Fruit fly (Drosophila melanogaster): ENCODE results near the gene comm2.
A peak's percentile ranks its signal among the peaks of the same experiment; 100 is the strongest.

comm2 gene

DNA sequence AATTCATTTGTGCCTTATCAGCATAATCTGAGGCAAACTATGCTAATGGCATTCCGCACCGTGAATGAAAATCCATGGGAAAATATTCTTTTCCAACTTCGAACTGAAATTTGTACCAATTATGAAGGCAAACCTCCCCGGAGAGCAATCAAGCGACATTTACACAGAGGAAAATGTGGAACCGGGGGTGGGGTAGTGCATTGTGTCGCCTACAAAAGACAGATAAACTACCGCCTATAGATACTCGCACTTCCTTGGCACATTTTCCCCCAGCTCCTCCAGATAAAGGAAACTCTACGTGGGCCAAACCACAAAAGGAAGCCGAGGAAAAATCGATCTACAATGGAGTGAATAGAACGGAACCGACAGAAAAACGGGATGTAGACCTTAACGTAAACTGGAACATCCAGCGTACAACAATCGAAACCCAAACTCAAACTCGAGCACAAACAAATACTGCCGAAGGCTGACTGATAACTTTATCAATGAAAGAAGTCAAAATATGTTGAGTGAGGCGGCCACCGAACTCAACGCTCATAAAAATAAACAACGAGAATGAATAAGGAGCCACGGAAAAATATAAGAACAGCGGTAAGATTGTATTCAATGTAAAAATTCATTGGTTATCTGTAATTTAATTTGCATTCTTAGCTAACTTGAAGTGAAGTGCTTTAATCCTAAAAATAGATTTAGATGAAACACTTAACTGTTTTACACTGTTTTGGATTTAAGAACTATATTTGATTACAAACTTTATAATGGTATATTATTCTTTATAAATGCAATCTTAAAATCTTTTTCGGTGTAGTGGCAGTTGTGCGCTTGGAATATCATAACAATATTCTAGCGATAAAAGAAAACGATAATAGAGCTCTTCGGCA, 8.7 kb downstream of the comm2 start (continued):
- no peak for TF ChIP-seq toy (GFP tag; IDR thresholded peaks at IDR 0.05)
- TF ChIP-seq CoRest (tag; optimal IDR thresholded peaks at IDR 0.05), result peak; percentile 44
- TF ChIP-seq CG5953 (GFP tag; IDR thresholded peaks at IDR 0.05), result no peak
- no peak for TF ChIP-seq dm (GFP tag; optimal IDR thresholded peaks at IDR 0.05)
- peak; percentile 64 for TF ChIP-seq zen (tag; optimal IDR thresholded peaks at IDR 0.05)
- TF ChIP-seq CG32767 (GFP tag; IDR thresholded peaks at IDR 0.05), result no peak
- no peak for TF ChIP-seq Dp (GFP tag; optimal IDR thresholded peaks at IDR 0.05)
- TF ChIP-seq CG8944 (GFP tag; optimal IDR thresholded peaks at IDR 0.05), result no peak
- TF ChIP-seq en (GFP tag; optimal IDR thresholded peaks at IDR 0.05), result no peak
- peak; percentile 52; the same call in 2 of the 3 replicates for TF ChIP-seq z (GFP tag; IDR thresholded peaks at IDR 0.05)
- no peak for TF ChIP-seq CG13894 (tag; optimal IDR thresholded peaks at IDR 0.05)
- TF ChIP-seq CG3995 (GFP tag; optimal IDR thresholded peaks at IDR 0.05), result no peak
- TF ChIP-seq caup (GFP tag; optimal IDR thresholded peaks at IDR 0.05; ENCODE audit: severe bottlenecking), result peak; percentile 30
- TF ChIP-seq CG8290 (GFP tag; optimal IDR thresholded peaks at IDR 0.05), result no peak
- no peak for TF ChIP-seq CG8290 (tag; optimal IDR thresholded peaks at IDR 0.05)
- no peak for TF ChIP-seq fu2 (GFP tag; optimal IDR thresholded peaks at IDR 0.05)
- TF ChIP-seq dimm (GFP tag; IDR thresholded peaks at IDR 0.05), result no peak
- TF ChIP-seq Sin3A (optimal IDR thresholded peaks at IDR 0.05), result no peak
- no peak for TF ChIP-seq CG1832 (GFP tag; optimal IDR thresholded peaks at IDR 0.05)
- no peak for TF ChIP-seq sob (GFP tag; IDR thresholded peaks at IDR 0.05)
- TF ChIP-seq gcm2 (GFP tag; optimal IDR thresholded peaks at IDR 0.05), result no peak
- no peak for TF ChIP-seq CG10274 (GFP tag; optimal IDR thresholded peaks at IDR 0.05)
- TF ChIP-seq MBD-R2 (GFP tag; IDR thresholded peaks at IDR 0.05), result no peak
- no peak for TF ChIP-seq Hr3 (GFP tag; optimal IDR thresholded peaks at IDR 0.05)
- no peak for TF ChIP-seq CG4360 (GFP tag; IDR thresholded peaks at IDR 0.05)
- no peak for TF ChIP-seq Jarid2 (GFP tag; optimal IDR thresholded peaks at IDR 0.05)
- no peak for TF ChIP-seq CG43689 (GFP tag; IDR thresholded peaks at IDR 0.05)
- no peak for TF ChIP-seq jing (GFP tag; optimal IDR thresholded peaks at IDR 0.05)
- TF ChIP-seq lmd (GFP tag; IDR thresholded peaks at IDR 0.05), result no peak
- peak; percentile 32 for TF ChIP-seq Six4 (GFP tag; optimal IDR thresholded peaks at IDR 0.05)
- TF ChIP-seq az2 (GFP tag; optimal IDR thresholded peaks at IDR 0.05), result no peak

DNA sequence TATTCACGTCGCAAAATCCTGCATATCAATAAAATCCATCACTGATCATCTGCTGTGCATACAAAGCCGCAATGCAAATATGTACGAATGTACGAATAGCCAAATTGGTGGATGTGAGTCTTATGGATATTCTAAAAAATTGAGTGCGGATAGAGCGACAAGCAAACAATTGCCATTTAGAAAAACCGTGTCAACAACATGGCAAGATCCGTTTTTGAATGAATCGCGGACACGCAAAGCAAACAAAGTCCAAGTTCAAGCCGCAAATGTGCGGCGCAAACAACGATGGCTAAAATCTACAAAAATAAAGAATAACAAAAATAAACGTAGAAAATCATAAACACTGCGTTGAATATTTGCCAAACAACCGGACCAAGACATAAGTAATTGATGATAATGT, 10.1 kb downstream of the comm2 start:
- TF ChIP-seq cad (GFP tag; optimal IDR thresholded peaks at IDR 0.05), result no peak
- TF ChIP-seq Dek (tag; optimal IDR thresholded peaks at IDR 0.05), result no peak
- TF ChIP-seq CG12071 (GFP tag; optimal IDR thresholded peaks at IDR 0.05), result peak; percentile 12
- TF ChIP-seq CG11456 (GFP tag; IDR thresholded peaks at IDR 0.05), result no peak
- TF ChIP-seq CG7928 (GFP tag; optimal IDR thresholded peaks at IDR 0.05), result no peak
- TF ChIP-seq BtbVII (GFP tag; optimal IDR thresholded peaks at IDR 0.05), result no peak
- no peak for TF ChIP-seq Dbx (GFP tag; IDR thresholded peaks at IDR 0.05)
- TF ChIP-seq CG8290 (GFP tag; optimal IDR thresholded peaks at IDR 0.05), result no peak
- TF ChIP-seq CG8290 (tag; optimal IDR thresholded peaks at IDR 0.05), result peak in 1 of 2 experiments; percentile 46
- no peak for TF ChIP-seq Sry-β (GFP tag; optimal IDR thresholded peaks at IDR 0.05)
- TF ChIP-seq ci (GFP tag; IDR thresholded peaks at IDR 0.05), result peak; percentile 32; the same call in 1 of the 3 replicates
- TF ChIP-seq B-H2 (GFP tag; optimal IDR thresholded peaks at IDR 0.05), result peak; percentile 41
- no peak for TF ChIP-seq CG30431 (GFP tag; optimal IDR thresholded peaks at IDR 0.05)
- no peak for TF ChIP-seq Sox100B (GFP tag; optimal IDR thresholded peaks at IDR 0.05)
- no peak for TF ChIP-seq gce (GFP tag; IDR thresholded peaks at IDR 0.05)
- no peak for TF ChIP-seq tna (GFP tag; IDR thresholded peaks at IDR 0.05; ENCODE audit: partially characterized antibody)
- peak; percentile 24 for TF ChIP-seq her (GFP tag; optimal IDR thresholded peaks at IDR 0.05)
- no peak for TF ChIP-seq CG8388 (GFP tag; optimal IDR thresholded peaks at IDR 0.05)
- no peak for TF ChIP-seq CG9609 (GFP tag; optimal IDR thresholded peaks at IDR 0.05)
- no peak for TF ChIP-seq NC2α (GFP tag; optimal IDR thresholded peaks at IDR 0.05)
- no peak for TF ChIP-seq NC2β (GFP tag; optimal IDR thresholded peaks at IDR 0.05)
- TF ChIP-seq so (GFP tag; IDR thresholded peaks at IDR 0.05), result peak; percentile 54; the same call in 1 of the 3 replicates
- TF ChIP-seq Oaz (GFP tag; IDR thresholded peaks at IDR 0.05), result no peak
